Worm (Caenorhabditis elegans) whole organism, late embryonic: ENCODE results near the gene srh-252.

Experiments used
- C08G9.2 ChIP-seq: sonication (generic microtip); optimal IDR thresholded peaks from 2 replicates; lab custom pipeline; 2016; ENCODE audit warnings: mild to moderate bottlenecking, missing genetic modification characterization, moderate library complexity, missing compliant biosample characterization
- C38D4.7 ChIP-seq: fragments of 200-800 bp; sonication (Bioruptor generic); optimal IDR thresholded peaks from 2 replicates; lab custom pipeline; 2018; ENCODE audit warnings: mild to moderate bottlenecking, missing genetic modification characterization, moderate library complexity, missing compliant biosample characterization
- K09A11.1 ChIP-seq: sonication (generic microtip); optimal IDR thresholded peaks from 2 replicates; lab custom pipeline; 2017; ENCODE audit warnings: antibody characterized with exemption, mild to moderate bottlenecking, missing genetic modification characterization, missing compliant biosample characterization; ENCODE audit not compliant: insufficient read depth
- T23F11.4 ChIP-seq: fragments of 200-800 bp; sonication (Bioruptor generic); optimal IDR thresholded peaks from 2 replicates; lab custom pipeline; 2018; ENCODE audit warnings: mild to moderate bottlenecking, missing genetic modification characterization, missing compliant biosample characterization
- Y22D7AL.16 ChIP-seq: sonication (generic microtip); optimal IDR thresholded peaks from 2 replicates; lab custom pipeline; 2016; ENCODE audit warnings: missing genetic modification characterization, missing compliant biosample characterization
- ahr-1 ChIP-seq: sonication (generic microtip); optimal IDR thresholded peaks from 2 replicates; lab custom pipeline; 2016; ENCODE audit warnings: missing genetic modification characterization, missing compliant biosample characterization
- ceh-18 ChIP-seq: sonication (generic microtip); optimal IDR thresholded peaks from 2 replicates; lab custom pipeline; 2016; ENCODE audit warnings: missing genetic modification characterization, missing compliant biosample characterization
- ceh-22 ChIP-seq: sonication (generic microtip); optimal IDR thresholded peaks from 2 replicates; lab custom pipeline; 2017; ENCODE audit warnings: missing biosample characterization, missing genetic modification characterization
- ceh-24 ChIP-seq: sonication (generic microtip); optimal IDR thresholded peaks from 2 replicates; lab custom pipeline; 2016; ENCODE audit warnings: mild to moderate bottlenecking, missing genetic modification characterization, missing compliant biosample characterization
- ceh-30 ChIP-seq: fragments of 150-350 bp; optimal IDR thresholded peaks from 2 replicates; lab custom pipeline; 2014; ENCODE audit warnings: missing biosample characterization, missing genetic modification characterization
- ceh-45 ChIP-seq: fragments of 200-800 bp; sonication (Bioruptor generic); IDR thresholded peaks from 2 replicates; pipeline ENCODE4 v1.3.6; 2022; ENCODE audit warnings: missing genetic modification reagents, missing genetic modification characterization, missing compliant biosample characterization
- ceh-9 ChIP-seq: sonication (generic microtip); optimal IDR thresholded peaks from 2 replicates; lab custom pipeline; 2016; ENCODE audit warnings: mild to moderate bottlenecking, missing genetic modification characterization, inconsistent platforms, missing compliant biosample characterization
- che-1 ChIP-seq: sonication (generic microtip); optimal IDR thresholded peaks from 2 replicates; lab custom pipeline; 2016; ENCODE audit warnings: mild to moderate bottlenecking, missing genetic modification characterization, missing compliant biosample characterization
- dmd-4 ChIP-seq: sonication (generic microtip); optimal IDR thresholded peaks from 2 replicates; lab custom pipeline; 2016; ENCODE audit warnings: borderline replicate concordance, missing genetic modification characterization, missing compliant biosample characterization
- elt-4 ChIP-seq: sonication (generic microtip); optimal IDR thresholded peaks from 2 replicates; lab custom pipeline; 2016; ENCODE audit warnings: missing genetic modification characterization, missing compliant biosample characterization
- fax-1 ChIP-seq: sonication (generic microtip); optimal IDR thresholded peaks from 2 replicates; lab custom pipeline; 2016; ENCODE audit warnings: missing genotype, missing genetic modification characterization, missing compliant biosample characterization
- hlh-15 ChIP-seq: sonication (generic microtip); optimal IDR thresholded peaks from 2 replicates; lab custom pipeline; 2016; ENCODE audit warnings: missing genetic modification characterization, missing compliant biosample characterization
- hlh-6 ChIP-seq: sonication (generic microtip); optimal IDR thresholded peaks from 2 replicates; lab custom pipeline; 2016; ENCODE audit warnings: missing genotype, missing genetic modification characterization, missing compliant biosample characterization
- hlh-8 ChIP-seq: sonication (generic microtip); optimal IDR thresholded peaks from 2 replicates; lab custom pipeline; 2016; ENCODE audit warnings: missing genotype, missing genetic modification characterization, missing compliant biosample characterization
- lim-6 ChIP-seq: sonication (generic microtip); optimal IDR thresholded peaks from 2 replicates; lab custom pipeline; 2016; ENCODE audit warnings: missing genetic modification characterization, missing compliant biosample characterization
- lin-11 ChIP-seq: fragments of 200-800 bp; sonication (Bioruptor generic); optimal IDR thresholded peaks from 2 replicates; lab custom pipeline; 2018; ENCODE audit warnings: mild to moderate bottlenecking, missing genetic modification characterization, missing compliant biosample characterization
- nfya-1 ChIP-seq: sonication (generic microtip); optimal IDR thresholded peaks from 2 replicates; lab custom pipeline; 2017; ENCODE audit warnings: missing genetic modification characterization, mild to moderate bottlenecking, missing compliant biosample characterization, antibody characterized with exemption, moderate library complexity
- nhr-11 ChIP-seq: fragments of 150-350 bp; optimal IDR thresholded peaks from 2 replicates; lab custom pipeline; 2014; ENCODE audit warnings: missing biosample characterization, missing genetic modification characterization
- odd-2 ChIP-seq: sonication (generic microtip); optimal IDR thresholded peaks from 2 replicates; lab custom pipeline; 2017; ENCODE audit warnings: antibody characterized with exemption, mild to moderate bottlenecking, missing genetic modification characterization, missing compliant biosample characterization
- pax-1 ChIP-seq: fragments of 150-350 bp; optimal IDR thresholded peaks from 2 replicates; lab custom pipeline; 2014; ENCODE audit warnings: missing biosample characterization, missing genetic modification characterization
- pha-4 ChIP-seq: fragments of 150-350 bp; optimal IDR thresholded peaks from 2 replicates; lab custom pipeline; 2018; ENCODE audit warnings: missing biosample characterization, missing genetic modification reagents, missing genetic modification characterization
- rnt-1 ChIP-seq: sonication (generic microtip); optimal IDR thresholded peaks from 2 replicates; lab custom pipeline; 2016; ENCODE audit warnings: missing genetic modification characterization, missing compliant biosample characterization
- sdc-2 ChIP-seq: sonication (generic microtip); optimal IDR thresholded peaks from 2 replicates; lab custom pipeline; 2016; ENCODE audit warnings: missing genotype, missing genetic modification characterization, missing compliant biosample characterization
- sox-2 ChIP-seq: fragments of 200-800 bp; sonication (Bioruptor generic); IDR thresholded peaks from 2 replicates; pipeline ENCODE4 v1.3.6; 2022; ENCODE audit warnings: missing genetic modification reagents, missing genetic modification characterization, missing compliant biosample characterization
- sox-4 ChIP-seq: sonication (generic microtip); optimal IDR thresholded peaks from 2 replicates; lab custom pipeline; 2017; ENCODE audit warnings: mild to moderate bottlenecking, missing genetic modification characterization, inconsistent platforms, missing compliant biosample characterization
- syd-9 ChIP-seq: sonication (generic microtip); optimal IDR thresholded peaks from 2 replicates; lab custom pipeline; 2016; ENCODE audit warnings: mild to moderate bottlenecking, missing genetic modification characterization, moderate library complexity, missing compliant biosample characterization
- ttx-3 ChIP-seq: sonication (generic microtip); optimal IDR thresholded peaks from 2 replicates; lab custom pipeline; 2016; ENCODE audit warnings: missing genetic modification reagents, missing genetic modification characterization, missing compliant biosample characterization
- unc-3 ChIP-seq, 2 experiments: fragments of 200-800 bp in 1 of 2; sonication (Bioruptor generic) in 1 of 2; sonication (generic microtip) in 1 of 2; conservative IDR thresholded peaks in 1 of 2; optimal IDR thresholded peaks in 1 of 2; 2 replicates each; pipeline versions ENCODE4 v1.3.6 to Lab custom; 2016 to 2022; ENCODE audit warnings: missing compliant biosample characterization in 2 of 2, missing genetic modification characterization in 2 of 2, missing genetic modification reagents in 1 of 2
- unc-55 ChIP-seq: sonication (generic microtip); optimal IDR thresholded peaks from 2 replicates; lab custom pipeline; 2017; ENCODE audit warnings: missing biosample characterization, missing genetic modification reagents, missing genetic modification characterization
- ztf-16 ChIP-seq: sonication (generic microtip); optimal IDR thresholded peaks from 2 replicates; lab custom pipeline; 2017; ENCODE audit warnings: missing genetic modification characterization, missing compliant biosample characterization

The srh-252 gene

ce11 chrV:17225389-17225788 lies 2.2 kb upstream of the srh-252 start, which contains the start of gene scl-25:
TSS of gene scl-25 (plus strand) at chrV:17225689.
- TF ChIP-seq rnt-1 (tag; lab: Kevin White, UChicago), result no peak
- TF ChIP-seq lim-6 (tag; lab: Kevin White, UChicago), result no peak
- TF ChIP-seq pax-1 (tag; lab: Kevin White, UChicago), result no peak
- TF ChIP-seq sdc-2 (tag; lab: Kevin White, UChicago), result no peak
- no peak for TF ChIP-seq ztf-16 (tag; lab: Kevin White, UChicago)
- TF ChIP-seq ceh-30 (tag; lab: Kevin White, UChicago), result no peak
- no peak for TF ChIP-seq ceh-22 (tag; lab: Kevin White, UChicago)
- no peak for TF ChIP-seq nhr-11 (tag; lab: Kevin White, UChicago)

- no peak for TF ChIP-seq odd-2 (tag; lab: Kevin White, UChicago)
- no peak for TF ChIP-seq K09A11.1 (tag; lab: Kevin White, UChicago)
- no peak for TF ChIP-seq lim-6 (tag; lab: Kevin White, UChicago)
- no peak for TF ChIP-seq pax-1 (tag; lab: Kevin White, UChicago)
- no peak for TF ChIP-seq elt-4 (tag; lab: Kevin White, UChicago)
- no peak for TF ChIP-seq hlh-15
- no peak for TF ChIP-seq ahr-1 (tag; lab: Kevin White, UChicago)
- TF ChIP-seq che-1 (tag; lab: Kevin White, UChicago), result no peak
- TF ChIP-seq sox-2, result no peak
- TF ChIP-seq ceh-30 (tag; lab: Kevin White, UChicago), result no peak
- no peak for TF ChIP-seq unc-3 (GFP tag; conservative IDR thresholded peaks at IDR 0.05; lab: Robert Waterston, UW)
- TF ChIP-seq unc-3 (tag; optimal IDR thresholded peaks at IDR 0.05; lab: Kevin White, UChicago), result no peak
- TF ChIP-seq T23F11.4, result no peak
- no peak for TF ChIP-seq unc-55 (GFP tag; lab: Kevin White, UChicago)
- TF ChIP-seq pha-4 (tag; lab: Kevin White, UChicago), result no peak
- TF ChIP-seq syd-9 (tag; lab: Kevin White, UChicago), result no peak
Measured at ce11 chrV:17220345-17220744, 2.9 kb downstream of the srh-252 start, which contains the start of gene srh-109. TSS of gene srh-109 (minus strand) at chrV:17220445.

- TF ChIP-seq ceh-9 (tag; lab: Kevin White, UChicago), result no peak
- no peak for TF ChIP-seq ceh-45 (GFP tag; lab: Robert Waterston, UW)
- TF ChIP-seq C08G9.2 (tag; lab: Kevin White, UChicago), result no peak
- TF ChIP-seq ceh-30 (tag; lab: Kevin White, UChicago), result no peak
- no peak for TF ChIP-seq ceh-24 (tag; lab: Kevin White, UChicago)
- TF ChIP-seq unc-3 (GFP tag; conservative IDR thresholded peaks at IDR 0.05; lab: Robert Waterston, UW), result no peak
- no peak for TF ChIP-seq unc-3 (tag; optimal IDR thresholded peaks at IDR 0.05; lab: Kevin White, UChicago)
- TF ChIP-seq fax-1 (tag; lab: Kevin White, UChicago), result no peak
- TF ChIP-seq C38D4.7 (GFP tag; lab: Kevin White, UChicago), result no peak
- TF ChIP-seq sox-4 (tag; lab: Kevin White, UChicago), result no peak
- no peak for TF ChIP-seq hlh-8 (tag; lab: Kevin White, UChicago)
Measured at ce11 chrV:17217690-17218089, 5.5 kb downstream of the srh-252 start, which contains the start of gene srbc-62. TSS of gene srbc-62 (plus strand) at chrV:17217990.

ce11 chrV:17215602-17216001 lies 7.6 kb downstream of the srh-252 start:
- TF ChIP-seq nfya-1 (no peak), unc-3 (GFP tag; conservative IDR thresholded peaks at IDR 0.05; lab: Robert Waterston, UW) (no peak), unc-3 (tag; optimal IDR thresholded peaks at IDR 0.05; lab: Kevin White, UChicago) (no peak), K09A11.1 (tag; lab: Kevin White, UChicago) (no peak), ttx-3 (tag; lab: Kevin White, UChicago) (no peak), unc-55 (GFP tag; lab: Kevin White, UChicago) (no peak), hlh-6 (tag; lab: Kevin White, UChicago) (no peak), ceh-18 (tag; lab: Kevin White, UChicago) (no peak), dmd-4 (tag; lab: Kevin White, UChicago) (no peak), lin-11 (no peak), Y22D7AL.16 (no peak)
